Fruit fly (Drosophila melanogaster): ENCODE measurements around the gene Tm2.

The Tm2 gene

dm6 chr3R:15265406-15266040 lies 44.5 kb upstream of the Tm2 start, which contains the start of gene ATPsynO (continued):
- TF ChIP-seq sna (GFP tag; IDR thresholded peaks at IDR 0.05; ENCODE audit: partially characterized antibody) = no peak
- peak; percentile 8 for TF ChIP-seq vfl (GFP tag; optimal IDR thresholded peaks at IDR 0.05)
- TF ChIP-seq CG17829 (tag; optimal IDR thresholded peaks at IDR 0.05) = peak; percentile 69
- peak; percentile 44 for TF ChIP-seq grau (tag; optimal IDR thresholded peaks at IDR 0.05)
- TF ChIP-seq Dip2 (GFP tag; IDR thresholded peaks at IDR 0.05) = no peak
- TF ChIP-seq Ets65A (GFP tag) = peak; percentile 60
- no peak for TF ChIP-seq CG17359 (tag; optimal IDR thresholded peaks at IDR 0.05)
- TF ChIP-seq bbx (GFP tag; IDR thresholded peaks at IDR 0.05; ENCODE audit: partially characterized antibody) = 0 out of 2 replicates have a peak, but pooled peaks have one; percentile 41
- no peak for TF ChIP-seq CG4854 (GFP tag; optimal IDR thresholded peaks at IDR 0.05)
- 0 out of 3 replicates have a peak, but pooled peaks have one; percentile 42 for TF ChIP-seq CG16813 (GFP tag; IDR thresholded peaks at IDR 0.05; ENCODE audit: partially characterized antibody)
- peak; percentile 18; the same call in 1 of the 2 replicates for TF ChIP-seq vvl (GFP tag; IDR thresholded peaks at IDR 0.05)
- no peak for TF ChIP-seq NC2α (GFP tag; optimal IDR thresholded peaks at IDR 0.05)
- peak; percentile 53 for TF ChIP-seq CG14710 (tag; optimal IDR thresholded peaks at IDR 0.05)
- TF ChIP-seq HmgZ (tag; optimal IDR thresholded peaks at IDR 0.05) = peak; percentile 76
- TF ChIP-seq caup (GFP tag; optimal IDR thresholded peaks at IDR 0.05; ENCODE audit: severe bottlenecking) = peak; percentile 23
- peak; percentile 12 for TF ChIP-seq CG7271 (tag; optimal IDR thresholded peaks at IDR 0.05)
- peak; percentile 43 for TF ChIP-seq CG12155 (GFP tag; optimal IDR thresholded peaks at IDR 0.05)
- peak; percentile 11 for TF ChIP-seq CrebB (tag; optimal IDR thresholded peaks at IDR 0.05)
- peak; percentile 93 for TF ChIP-seq MESR4 (GFP tag; optimal IDR thresholded peaks at IDR 0.05)
- TF ChIP-seq tin (GFP tag; optimal IDR thresholded peaks at IDR 0.05) = peak; percentile 11
- peak; percentile 14 for TF ChIP-seq Hsf (GFP tag; optimal IDR thresholded peaks at IDR 0.05)
- TF ChIP-seq gcm (GFP tag; optimal IDR thresholded peaks at IDR 0.05) = peak; percentile 29
- peak; percentile 60 for TF ChIP-seq CG30020 (tag; optimal IDR thresholded peaks at IDR 0.05)
- peak; percentile 75 for TF ChIP-seq CG10267 (tag; optimal IDR thresholded peaks at IDR 0.05)
- peak; percentile 22; the same call in 1 of the 2 replicates for TF ChIP-seq CG9932 (GFP tag; IDR thresholded peaks at IDR 0.05)
- no peak for TF ChIP-seq HLHmδ (GFP tag; optimal IDR thresholded peaks at IDR 0.05)
- TF ChIP-seq CG10979 (tag; optimal IDR thresholded peaks at IDR 0.05) = peak; percentile 0
- TF ChIP-seq vnd (GFP tag; IDR thresholded peaks at IDR 0.05; ENCODE audit: partially characterized antibody) = 0 out of 3 replicates have a peak, but pooled peaks have one; percentile 32
- TF ChIP-seq unc-4 (GFP tag; IDR thresholded peaks at IDR 0.05; ENCODE audit: partially characterized antibody) = peak; percentile 20; the same call in 1 of the 2 replicates
- TF ChIP-seq sob (GFP tag; IDR thresholded peaks at IDR 0.05) = no peak
- peak; percentile 37 for TF ChIP-seq mam (GFP tag; optimal IDR thresholded peaks at IDR 0.05)
- TF ChIP-seq CG3995 (GFP tag; optimal IDR thresholded peaks at IDR 0.05) = no peak
- no peak for TF ChIP-seq slbo (GFP tag; IDR thresholded peaks at IDR 0.05)
- TF ChIP-seq Xrp1 (GFP tag; IDR thresholded peaks at IDR 0.05) = 0 out of 2 replicates have a peak, but pooled peaks have one; percentile 14
- peak; percentile 12 for TF ChIP-seq CG9797 (GFP tag; optimal IDR thresholded peaks at IDR 0.05)
- no peak for TF ChIP-seq schlank (tag; optimal IDR thresholded peaks at IDR 0.05)
- TF ChIP-seq Pdp1 (GFP tag; optimal IDR thresholded peaks at IDR 0.05) = peak in 1 of 2 experiments; percentile 99
- no peak for TF ChIP-seq ind (GFP tag; optimal IDR thresholded peaks at IDR 0.05)
- TF ChIP-seq row (GFP tag; IDR thresholded peaks at IDR 0.05) = peak; percentile 78
- peak; percentile 17 for TF ChIP-seq nerfin-1 (tag; optimal IDR thresholded peaks at IDR 0.05)
- no peak for TF ChIP-seq ash1 (GFP tag; optimal IDR thresholded peaks at IDR 0.05)
- peak; percentile 99 for TF ChIP-seq CG7928 (GFP tag; optimal IDR thresholded peaks at IDR 0.05)
- peak; percentile 18 for TF ChIP-seq CG7987 (GFP tag; optimal IDR thresholded peaks at IDR 0.05)
- peak; percentile 57 for TF ChIP-seq B-H2 (GFP tag; optimal IDR thresholded peaks at IDR 0.05)
- peak; percentile 67 for TF ChIP-seq CG15514 (GFP tag; optimal IDR thresholded peaks at IDR 0.05)
- TF ChIP-seq CG12391 (tag; optimal IDR thresholded peaks at IDR 0.05) = peak; percentile 62
- TF ChIP-seq stwl (tag; optimal IDR thresholded peaks at IDR 0.05) = peak; percentile 80
- peak; percentile 28 for TF ChIP-seq CG15601 (tag; optimal IDR thresholded peaks at IDR 0.05)
